Worm (Caenorhabditis elegans) whole organism, L1 larva: ENCODE results near the gene C54D10.13.

Experiments
- dpl-1 ChIP-seq, 3 experiments: fragments of 150-350 bp in 2 of 3; sonication (generic microtip) in 1 of 3; optimal IDR thresholded peaks; 2 replicates each; lab custom pipeline; 2014 to 2017; ENCODE audit warnings: missing biosample characterization in 3 of 3, missing genetic modification characterization in 3 of 3, missing genetic modification reagents in 3 of 3
- jun-1 ChIP-seq: fragments of 150-350 bp; optimal IDR thresholded peaks from 2 replicates; lab custom pipeline; 2014; ENCODE audit warnings: missing biosample characterization, missing genetic modification reagents, missing genetic modification characterization
- lir-3 ChIP-seq: sonication (generic microtip); optimal IDR thresholded peaks from 2 replicates; lab custom pipeline; 2016; ENCODE audit warnings: mild to moderate bottlenecking, missing genetic modification characterization, moderate library complexity, missing compliant biosample characterization; ENCODE audit not compliant: poor library complexity

DNA sequence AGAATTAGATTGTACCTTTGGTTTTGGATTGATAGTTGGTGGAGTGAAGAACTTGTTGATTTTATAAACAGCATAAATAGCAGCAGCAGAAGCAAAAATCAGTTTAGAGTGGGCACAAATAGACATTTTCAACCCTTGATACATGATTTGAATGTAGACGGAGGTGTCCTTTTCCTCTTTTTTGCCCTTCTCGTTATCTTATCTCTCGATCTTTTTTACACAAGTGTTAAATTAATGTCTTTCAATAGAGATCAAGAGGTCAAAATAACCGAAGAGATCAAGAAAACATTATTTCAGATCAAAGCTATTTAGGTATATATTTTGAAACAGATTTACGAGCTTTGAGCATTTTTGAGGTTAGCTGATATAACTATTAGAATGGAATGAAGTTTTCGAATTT, 20.2 kb downstream of the C54D10.13 start, which contains the start of gene cdr-7:
- TF ChIP-seq jun-1 (tag; lab: Kevin White, UChicago) = no peak
- no peak for TF ChIP-seq lir-3 (tag; lab: Kevin White, UChicago)
- no peak for TF ChIP-seq dpl-1 (GFP tag; optimal IDR thresholded peaks at IDR 0.05; lab: Kevin White, UChicago)
